Worm (Caenorhabditis elegans) whole organism, early embryonic: ENCODE results near the gene oac-55.

Experiments used
- B0310.2 ChIP-seq: sonication (generic microtip); optimal IDR thresholded peaks from 2 replicates; lab custom pipeline; 2016; ENCODE audit warnings: mild to moderate bottlenecking, missing genetic modification characterization, missing compliant biosample characterization
- F13C5.2 ChIP-seq: sonication (generic microtip); optimal IDR thresholded peaks from 2 replicates; lab custom pipeline; 2017; ENCODE audit warnings: mild to moderate bottlenecking, missing genetic modification characterization, inconsistent platforms, missing compliant biosample characterization
- aly-1 ChIP-seq: sonication (generic microtip); optimal IDR thresholded peaks from 2 replicates; lab custom pipeline; 2016; ENCODE audit warnings: missing genetic modification characterization, missing compliant biosample characterization
- ama-1 ChIP-seq: fragments of 150-350 bp; optimal IDR thresholded peaks from 2 replicates; lab custom pipeline; 2014
- ceh-13 ChIP-seq: fragments of 200-800 bp; sonication (Bioruptor generic); optimal IDR thresholded peaks from 2 replicates; lab custom pipeline; 2018; ENCODE audit warnings: mild to moderate bottlenecking, missing genetic modification characterization, missing compliant biosample characterization
- ceh-36 ChIP-seq: sonication (generic microtip); optimal IDR thresholded peaks from 2 replicates; lab custom pipeline; 2016; ENCODE audit warnings: missing genetic modification characterization, inconsistent platforms, missing compliant biosample characterization
- ets-7 ChIP-seq: sonication (generic microtip); optimal IDR thresholded peaks from 2 replicates; lab custom pipeline; 2016; ENCODE audit warnings: missing genotype, missing genetic modification characterization, missing compliant biosample characterization
- flt-1 ChIP-seq: fragments of 200-800 bp; sonication (Bioruptor generic); IDR thresholded peaks from 2 replicates; pipeline ENCODE4 v1.3.6; 2022; ENCODE audit warnings: missing genetic modification characterization, missing compliant biosample characterization
- hmbx-1 ChIP-seq: sonication (generic microtip); optimal IDR thresholded peaks from 2 replicates; lab custom pipeline; 2016; ENCODE audit warnings: mild to moderate bottlenecking, missing genetic modification characterization, missing compliant biosample characterization
- hmg-4 ChIP-seq: fragments of 200-800 bp; sonication (Bioruptor generic); optimal IDR thresholded peaks from 2 replicates; lab custom pipeline; 2018; ENCODE audit warnings: mild to moderate bottlenecking, missing genetic modification characterization, missing compliant biosample characterization
- hnd-1 ChIP-seq: sonication (generic microtip); optimal IDR thresholded peaks from 2 replicates; lab custom pipeline; 2016; ENCODE audit warnings: missing genetic modification characterization, missing compliant biosample characterization
- pes-1 ChIP-seq: fragments of 200-800 bp; sonication (Bioruptor generic); IDR thresholded peaks from 2 replicates; pipeline ENCODE4 v1.3.6; 2022; ENCODE audit warnings: missing genetic modification reagents, missing genetic modification characterization, missing compliant biosample characterization
- scrt-1 ChIP-seq: fragments of 200-800 bp; sonication (Bioruptor generic); IDR thresholded peaks from 2 replicates; pipeline ENCODE4 v1.3.6; 2022; ENCODE audit warnings: missing genetic modification characterization, missing compliant biosample characterization
- sea-1 ChIP-seq: fragments of 200-800 bp; sonication (Bioruptor generic); conservative IDR thresholded peaks from 2 replicates; pipeline ENCODE4 v1.3.6; 2022; ENCODE audit warnings: missing genetic modification characterization, missing compliant biosample characterization
- tbx-11 ChIP-seq: fragments of 200-800 bp; sonication (Bioruptor generic); IDR thresholded peaks from 2 replicates; pipeline ENCODE4 v1.3.6; 2022; ENCODE audit warnings: missing genetic modification characterization, missing compliant biosample characterization
- tbx-37 ChIP-seq: fragments of 200-800 bp; sonication (Bioruptor generic); conservative IDR thresholded peaks from 2 replicates; pipeline ENCODE4 v1.3.6; 2022; ENCODE audit warnings: missing genetic modification reagents, missing genetic modification characterization, missing compliant biosample characterization
- tra-4 ChIP-seq: sonication (generic microtip); optimal IDR thresholded peaks from 2 replicates; lab custom pipeline; 2017; ENCODE audit warnings: missing genetic modification characterization, missing compliant biosample characterization

oac-55 gene

ce11 chrV:3801787-3802417 is 41.0 kb downstream of the oac-55 start:
- TF ChIP-seq pes-1 (GFP tag; lab: Robert Waterston, UW) (no peak), hnd-1 (tag; lab: Kevin White, UChicago) (no peak), ceh-36 (no peak), tra-4 (tag; lab: Kevin White, UChicago) (no peak), hmbx-1 (tag; lab: Kevin White, UChicago) (no peak), ets-7 (tag; lab: Kevin White, UChicago) (no peak), sea-1 (GFP tag; lab: Robert Waterston, UW) (no peak)

DNA sequence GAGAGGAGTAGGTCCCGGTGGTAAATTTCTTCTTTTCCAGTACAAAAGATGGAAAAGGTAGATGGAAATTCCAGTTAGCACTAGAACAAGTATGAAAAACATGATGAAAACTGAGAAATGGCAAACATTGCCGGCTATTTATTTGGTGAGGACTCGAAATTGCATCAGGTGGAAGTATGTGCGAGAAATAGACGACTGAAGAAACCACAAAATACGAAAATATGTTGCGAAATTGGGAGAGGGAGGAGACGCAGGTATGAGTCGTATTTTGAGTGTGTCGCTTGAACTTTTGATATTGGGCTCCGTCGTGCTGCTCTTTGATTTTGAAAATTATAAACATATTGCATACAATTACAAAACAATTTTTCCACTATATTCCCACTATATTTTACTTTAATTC is 42.4 kb downstream of the oac-55 start, which contains the start of gene cyp-33C8:
Gene cyp-33C8, minus strand, starts transcription at position 200 of the 400 bp plus-strand sequence.
- TF ChIP-seq tra-4 (tag; lab: Kevin White, UChicago) (no peak), scrt-1 (GFP tag; lab: Robert Waterston, UW) (no peak), hmbx-1 (tag; lab: Kevin White, UChicago) (no peak), sea-1 (GFP tag; lab: Robert Waterston, UW) (no peak), ets-7 (tag; lab: Kevin White, UChicago) (no peak), ceh-13 (GFP tag; lab: Kevin White, UChicago) (no peak), F13C5.2 (tag; lab: Kevin White, UChicago) (no peak), tbx-11 (GFP tag; lab: Robert Waterston, UW) (no peak), hmg-4 (no peak), pes-1 (GFP tag; lab: Robert Waterston, UW) (no peak), aly-1 (tag; lab: Kevin White, UChicago) (no peak), flt-1 (no peak), hnd-1 (tag; lab: Kevin White, UChicago) (no peak)

DNA sequence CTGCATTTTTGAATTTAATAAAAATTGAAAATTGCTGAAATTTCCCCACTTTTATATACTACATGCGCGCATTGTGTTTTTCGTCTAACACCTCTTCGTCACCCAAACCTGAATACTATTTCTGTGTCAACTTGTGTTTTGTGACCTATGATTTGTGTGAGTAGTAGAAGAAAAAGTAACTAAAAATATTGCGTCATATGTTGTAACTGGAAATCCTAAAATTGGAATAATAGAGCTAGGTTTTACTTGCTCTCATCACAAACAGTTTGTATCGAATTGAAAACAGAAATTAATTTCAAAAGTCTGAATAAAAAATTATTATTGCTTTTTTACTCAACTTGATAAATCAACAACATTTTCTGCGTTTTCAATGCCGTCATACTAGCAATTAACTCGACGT is 44.6 kb downstream of the oac-55 start, which contains the start of gene R08F11.4:
Gene R08F11.4, minus strand, starts transcription at position 29 of the 400 bp plus-strand sequence.
- TF ChIP-seq F13C5.2 (tag; lab: Kevin White, UChicago), result no peak
- TF ChIP-seq sea-1 (GFP tag; lab: Robert Waterston, UW), result no peak
- TF ChIP-seq flt-1, result no peak
- TF ChIP-seq ama-1, result no peak
- TF ChIP-seq ceh-36, result no peak
- no peak for TF ChIP-seq aly-1 (tag; lab: Kevin White, UChicago)
- TF ChIP-seq scrt-1 (GFP tag; lab: Robert Waterston, UW), result no peak
- TF ChIP-seq tbx-11 (GFP tag; lab: Robert Waterston, UW), result no peak
- TF ChIP-seq ceh-13 (GFP tag; lab: Kevin White, UChicago), result no peak
- no peak for TF ChIP-seq hnd-1 (tag; lab: Kevin White, UChicago)
- TF ChIP-seq hmbx-1 (tag; lab: Kevin White, UChicago), result no peak
- TF ChIP-seq tbx-37 (GFP tag; lab: Robert Waterston, UW), result no peak
- TF ChIP-seq ets-7 (tag; lab: Kevin White, UChicago), result no peak
- no peak for TF ChIP-seq tra-4 (tag; lab: Kevin White, UChicago)
- no peak for TF ChIP-seq pes-1 (GFP tag; lab: Robert Waterston, UW)
- no peak for TF ChIP-seq B0310.2
- no peak for TF ChIP-seq hmg-4

- TF ChIP-seq ceh-36, result no peak
- no peak for TF ChIP-seq tbx-11 (GFP tag; lab: Robert Waterston, UW)
- no peak for TF ChIP-seq hmg-4
Measured at ce11 chrV:3805961-3806360, 45.0 kb downstream of the oac-55 start, which contains the start of gene srw-7. Gene srw-7, plus strand, starts transcription at chrV:3806261.

ce11 chrV:3807846-3808245 is 46.9 kb downstream of the oac-55 start:
- TF ChIP-seq hnd-1 (tag; lab: Kevin White, UChicago), result no peak
- TF ChIP-seq sea-1 (GFP tag; lab: Robert Waterston, UW), result no peak
- TF ChIP-seq tra-4 (tag; lab: Kevin White, UChicago), result no peak
- no peak for TF ChIP-seq ama-1
- no peak for TF ChIP-seq ceh-13 (GFP tag; lab: Kevin White, UChicago)
- TF ChIP-seq ets-7 (tag; lab: Kevin White, UChicago), result no peak
- TF ChIP-seq B0310.2, result no peak

ce11 chrV:3808336-3808735 is 47.4 kb downstream of the oac-55 start, which contains the start of gene srw-6:
Gene srw-6, plus strand, starts transcription at chrV:3808636.
- TF ChIP-seq ama-1, result no peak
- no peak for TF ChIP-seq pes-1 (GFP tag; lab: Robert Waterston, UW)
- no peak for TF ChIP-seq scrt-1 (GFP tag; lab: Robert Waterston, UW)
- no peak for TF ChIP-seq flt-1
- no peak for TF ChIP-seq ets-7 (tag; lab: Kevin White, UChicago)
- no peak for TF ChIP-seq B0310.2
- no peak for TF ChIP-seq tbx-11 (GFP tag; lab: Robert Waterston, UW)
- TF ChIP-seq tbx-37 (GFP tag; lab: Robert Waterston, UW), result no peak
- no peak for TF ChIP-seq hmbx-1 (tag; lab: Kevin White, UChicago)
- no peak for TF ChIP-seq aly-1 (tag; lab: Kevin White, UChicago)
- TF ChIP-seq ceh-13 (GFP tag; lab: Kevin White, UChicago), result no peak
- no peak for TF ChIP-seq ceh-36
- no peak for TF ChIP-seq hnd-1 (tag; lab: Kevin White, UChicago)
- TF ChIP-seq F13C5.2 (tag; lab: Kevin White, UChicago), result no peak
- no peak for TF ChIP-seq sea-1 (GFP tag; lab: Robert Waterston, UW)
- TF ChIP-seq hmg-4, result no peak
- TF ChIP-seq tra-4 (tag; lab: Kevin White, UChicago), result no peak

ce11 chrV:3810035-3810434 is 49.1 kb downstream of the oac-55 start:
- TF ChIP-seq aly-1 (tag; lab: Kevin White, UChicago), result no peak
- TF ChIP-seq ceh-36, result no peak

DNA sequence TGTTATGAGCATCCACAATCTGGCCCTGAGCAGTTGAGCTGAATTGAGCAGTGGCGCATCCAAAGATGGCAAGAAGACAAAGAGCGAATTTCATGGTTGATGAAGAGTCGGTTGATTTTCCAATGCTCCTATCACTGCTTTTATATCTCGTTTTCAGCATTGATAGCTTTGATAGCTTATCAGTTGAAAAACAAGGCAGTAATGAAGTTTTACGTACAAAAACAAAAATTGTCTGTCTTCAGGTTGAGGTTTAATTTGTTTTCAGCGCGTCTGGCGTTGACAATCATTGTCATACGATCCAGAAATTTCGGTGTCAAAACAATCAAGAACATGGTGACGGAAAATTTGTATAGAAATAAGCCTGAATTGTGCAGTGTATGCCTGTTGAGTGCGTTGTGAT is 50.6 kb downstream of the oac-55 start, which contains the start of gene scl-13:
Gene scl-13, minus strand, starts transcription at position 101 of the 400 bp plus-strand sequence.
- TF ChIP-seq sea-1 (GFP tag; lab: Robert Waterston, UW), result no peak
- no peak for TF ChIP-seq flt-1
- no peak for TF ChIP-seq B0310.2
- no peak for TF ChIP-seq aly-1 (tag; lab: Kevin White, UChicago)
